Fruit fly (Drosophila melanogaster): ENCODE measurements around the gene mRpL4.

The mRpL4 gene

DNA sequence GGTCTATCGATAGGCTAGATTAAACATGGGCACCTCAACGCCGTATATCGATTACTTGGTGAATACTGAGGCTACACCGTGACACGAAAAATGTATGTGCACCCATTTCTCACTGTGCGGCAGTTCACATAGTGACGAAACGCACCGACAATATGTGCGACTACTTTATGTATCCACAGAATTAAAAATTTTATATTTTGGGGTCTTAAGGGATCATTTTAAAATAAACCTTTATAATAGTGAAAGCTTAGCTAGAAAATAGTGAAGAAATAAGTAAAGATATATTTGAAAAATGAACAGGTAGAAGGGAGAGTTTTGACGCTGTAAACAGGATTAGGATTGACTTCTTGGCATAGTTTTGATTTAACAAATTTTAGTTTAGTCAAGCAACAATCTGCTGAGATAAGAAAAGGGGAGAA, at the start of gene mRpL4:
mRpL4 (minus strand) TSS at position 31 of the 419 bp plus-strand sequence.
- TF ChIP-seq CG10631 (GFP tag; optimal IDR thresholded peaks at IDR 0.05), result peak; percentile 56
- peak; percentile 44 for TF ChIP-seq Ets21C (GFP tag; optimal IDR thresholded peaks at IDR 0.05)
- TF ChIP-seq Blimp-1 (GFP tag; optimal IDR thresholded peaks at IDR 0.05), result no peak
- peak; percentile 45 for TF ChIP-seq CG6792 (GFP tag; optimal IDR thresholded peaks at IDR 0.05)
- TF ChIP-seq CG31627 (GFP tag; optimal IDR thresholded peaks at IDR 0.05), result peak; percentile 69
- no peak for TF ChIP-seq dac (GFP tag; optimal IDR thresholded peaks at IDR 0.05)
- no peak for TF ChIP-seq CG11902 (GFP tag; optimal IDR thresholded peaks at IDR 0.05)
- peak; percentile 1 for TF ChIP-seq Sox15 (GFP tag; optimal IDR thresholded peaks at IDR 0.05)
- peak; percentile 21 for TF ChIP-seq CG8319 (GFP tag; optimal IDR thresholded peaks at IDR 0.05)
- peak; percentile 59 for TF ChIP-seq fkh (GFP tag; optimal IDR thresholded peaks at IDR 0.05)
- TF ChIP-seq CG1621 (tag; optimal IDR thresholded peaks at IDR 0.05), result peak; percentile 52
- TF ChIP-seq Hr4 (GFP tag; optimal IDR thresholded peaks at IDR 0.05), result peak; percentile 73
- peak; percentile 39 for TF ChIP-seq acj6 (GFP tag; optimal IDR thresholded peaks at IDR 0.05)
- TF ChIP-seq esn (GFP tag; optimal IDR thresholded peaks at IDR 0.05), result no peak
- TF ChIP-seq Hr38 (GFP tag; optimal IDR thresholded peaks at IDR 0.05), result peak; percentile 11

DNA sequence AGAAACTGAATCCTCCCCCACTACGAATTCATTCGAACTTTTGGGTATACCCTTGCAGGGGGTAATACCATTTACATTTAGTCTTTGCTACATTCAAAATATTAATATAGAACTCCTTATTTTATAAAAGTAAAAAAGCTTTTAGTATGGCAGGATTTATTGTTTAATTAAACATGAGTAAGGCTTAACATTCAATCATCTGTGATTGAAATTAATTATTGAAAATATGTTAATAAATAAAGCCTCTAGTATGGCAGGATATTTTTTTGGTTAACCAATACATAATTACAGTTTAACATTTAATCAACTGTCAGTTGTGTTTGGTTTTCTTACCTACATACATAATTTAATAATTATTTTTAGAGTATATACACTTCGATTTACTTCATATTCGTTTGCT, 45.8 kb upstream of the mRpL4 start:
- TF ChIP-seq Hr38 (GFP tag; optimal IDR thresholded peaks at IDR 0.05) (no peak), Blimp-1 (GFP tag; optimal IDR thresholded peaks at IDR 0.05) (no peak), achi (GFP tag; optimal IDR thresholded peaks at IDR 0.05) (no peak), CG3032 (tag; optimal IDR thresholded peaks at IDR 0.05) (no peak), CG8319 (GFP tag; optimal IDR thresholded peaks at IDR 0.05) (no peak), dsx (GFP tag; optimal IDR thresholded peaks at IDR 0.05; ENCODE audit: poor library complexity, severe bottlenecking) (no peak), CG11902 (GFP tag; optimal IDR thresholded peaks at IDR 0.05) (no peak), Gug (GFP tag; IDR thresholded peaks at IDR 0.05) (no peak), Ets21C (GFP tag; optimal IDR thresholded peaks at IDR 0.05) (no peak), CG8632 (GFP tag; optimal IDR thresholded peaks at IDR 0.05) (no peak), pdm3 (GFP tag; optimal IDR thresholded peaks at IDR 0.05) (no peak), CG6808 (GFP tag; optimal IDR thresholded peaks at IDR 0.05) (no peak), acj6 (GFP tag; optimal IDR thresholded peaks at IDR 0.05) (no peak), eg (GFP tag; IDR thresholded peaks at IDR 0.05) (no peak), CG10631 (GFP tag; optimal IDR thresholded peaks at IDR 0.05) (no peak), CG15336 (GFP tag; IDR thresholded peaks at IDR 0.05) (no peak), CG31627 (GFP tag; optimal IDR thresholded peaks at IDR 0.05) (no peak)

DNA sequence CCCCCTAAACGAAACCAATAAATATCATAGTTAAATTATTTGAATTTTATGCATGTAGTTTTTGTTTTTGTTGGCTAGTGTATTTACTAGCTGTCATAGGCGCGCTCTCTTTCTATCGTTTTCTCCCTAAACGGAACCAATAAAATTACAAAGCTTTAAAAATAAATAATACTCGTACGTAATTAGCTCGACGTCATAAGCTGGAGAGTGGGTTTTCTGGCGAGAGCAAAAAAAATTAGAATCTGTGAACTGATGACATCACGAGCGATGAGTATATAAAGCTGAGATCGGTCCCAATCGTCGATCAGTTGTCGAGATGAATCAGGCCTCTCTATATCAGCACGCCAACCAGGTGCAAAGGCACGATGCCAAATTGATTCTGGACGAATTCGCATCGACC, 36.7 kb upstream of the mRpL4 start, which contains the start of gene jhamt:
jhamt (plus strand) TSS at position 301 of the 400 bp plus-strand sequence.
- TF ChIP-seq Sox15 (GFP tag; optimal IDR thresholded peaks at IDR 0.05) (no peak), CG15336 (GFP tag; IDR thresholded peaks at IDR 0.05) (no peak), CG3032 (tag; optimal IDR thresholded peaks at IDR 0.05) (no peak), pdm3 (GFP tag; optimal IDR thresholded peaks at IDR 0.05) (no peak), CG10669 (GFP tag; optimal IDR thresholded peaks at IDR 0.05) (no peak), Smox (GFP tag; optimal IDR thresholded peaks at IDR 0.05) (no peak), OdsH (GFP tag; optimal IDR thresholded peaks at IDR 0.05) (no peak), CG31627 (GFP tag; optimal IDR thresholded peaks at IDR 0.05) (no peak)

DNA sequence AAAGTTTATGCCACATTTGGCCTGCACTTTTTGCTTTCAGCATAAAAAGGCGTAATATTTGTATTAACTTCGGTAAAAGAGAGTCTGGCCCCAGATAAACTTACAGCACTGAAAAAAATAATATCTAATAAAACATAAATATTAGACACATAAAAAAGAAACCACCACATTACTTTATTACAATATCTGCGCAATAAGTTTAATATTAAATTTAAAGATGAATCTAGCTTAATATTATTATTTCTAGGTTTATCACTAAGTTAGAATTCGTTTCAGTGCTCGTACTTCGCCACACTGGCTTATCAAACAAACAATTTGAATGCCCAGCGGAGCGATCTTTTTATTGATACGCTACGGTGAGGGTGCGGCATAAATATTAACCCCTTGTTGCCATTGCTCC, 28.9 kb upstream of the mRpL4 start:
- TF ChIP-seq Hr4 (GFP tag; optimal IDR thresholded peaks at IDR 0.05) (no peak), achi (GFP tag; optimal IDR thresholded peaks at IDR 0.05) (peak; percentile 11), vri (GFP tag; optimal IDR thresholded peaks at IDR 0.05) (no peak), salr (GFP tag; optimal IDR thresholded peaks at IDR 0.05) (no peak), CG7368 (GFP tag; optimal IDR thresholded peaks at IDR 0.05) (no peak), Gug (GFP tag; IDR thresholded peaks at IDR 0.05) (no peak), CG11294 (GFP tag; IDR thresholded peaks at IDR 0.05) (no peak), CG1621 (tag; optimal IDR thresholded peaks at IDR 0.05) (no peak), CG9139 (GFP tag; optimal IDR thresholded peaks at IDR 0.05) (no peak), Sox14 (GFP tag; optimal IDR thresholded peaks at IDR 0.05) (no peak), spab (GFP tag; optimal IDR thresholded peaks at IDR 0.05) (no peak), Sox102F (GFP tag; optimal IDR thresholded peaks at IDR 0.05) (peak; percentile 38), ss (GFP tag; optimal IDR thresholded peaks at IDR 0.05) (no peak), CG32006 (GFP tag; optimal IDR thresholded peaks at IDR 0.05) (no peak), cyc (GFP tag; optimal IDR thresholded peaks at IDR 0.05) (peak; percentile 8), fd59A (GFP tag; optimal IDR thresholded peaks at IDR 0.05) (no peak), eg (GFP tag; IDR thresholded peaks at IDR 0.05) (no peak), CG10631 (GFP tag; optimal IDR thresholded peaks at IDR 0.05) (peak; percentile 15), CG3919 (GFP tag; optimal IDR thresholded peaks at IDR 0.05) (no peak), CG6276 (GFP tag; optimal IDR thresholded peaks at IDR 0.05) (no peak), Sox15 (GFP tag; optimal IDR thresholded peaks at IDR 0.05) (no peak), CG10669 (GFP tag; optimal IDR thresholded peaks at IDR 0.05) (peak; percentile 4), CG11762 (GFP tag; optimal IDR thresholded peaks at IDR 0.05; ENCODE audit: insufficient read depth) (no peak), dac (GFP tag; optimal IDR thresholded peaks at IDR 0.05) (no peak), acj6 (GFP tag; optimal IDR thresholded peaks at IDR 0.05) (peak; percentile 10), Lpt (GFP tag; optimal IDR thresholded peaks at IDR 0.05) (no peak), esn (GFP tag; optimal IDR thresholded peaks at IDR 0.05) (peak; percentile 54)
